Worm (Caenorhabditis elegans) whole organism, midembryonic: ENCODE results near the gene B0524.5.

Experiments used
- flt-1 ChIP-seq: fragments of 200-800 bp; sonication (Bioruptor generic); IDR thresholded peaks from 2 replicates; pipeline ENCODE4 v1.3.6; 2022; ENCODE audit warnings: missing genetic modification characterization, missing compliant biosample characterization
- klf-2 ChIP-seq: fragments of 200-800 bp; sonication (Bioruptor generic); conservative IDR thresholded peaks from 2 replicates; pipeline ENCODE4 v1.3.6; 2022; ENCODE audit warnings: missing genetic modification reagents, missing genetic modification characterization, missing compliant biosample characterization
- med-1 ChIP-seq: sonication (generic microtip); optimal IDR thresholded peaks from 2 replicates; lab custom pipeline; 2017; ENCODE audit warnings: missing genetic modification characterization, mild to moderate bottlenecking, missing compliant biosample characterization, antibody characterized with exemption, missing genetic modification reagents; ENCODE audit not compliant: insufficient read depth
- ref-1 ChIP-seq: fragments of 200-800 bp; sonication (Bioruptor generic); conservative IDR thresholded peaks from 2 replicates; pipeline ENCODE4 v1.3.6; 2022; ENCODE audit warnings: missing genetic modification reagents, missing genetic modification characterization, missing compliant biosample characterization

ce11 chrIII:1921136-1921680 lies 27.5 kb upstream of the B0524.5 start:
- TF ChIP-seq ref-1 (GFP tag; lab: Robert Waterston, UW): no peak
- TF ChIP-seq flt-1 (GFP tag; lab: Robert Waterston, UW): peak; percentile 63; the same call in 1 of the 2 replicates
- TF ChIP-seq klf-2 (GFP tag; lab: Robert Waterston, UW): no peak
- no peak for TF ChIP-seq med-1
